Worm (Caenorhabditis elegans): ENCODE results near the gene C38C10.3.

C38C10.3 gene

DNA sequence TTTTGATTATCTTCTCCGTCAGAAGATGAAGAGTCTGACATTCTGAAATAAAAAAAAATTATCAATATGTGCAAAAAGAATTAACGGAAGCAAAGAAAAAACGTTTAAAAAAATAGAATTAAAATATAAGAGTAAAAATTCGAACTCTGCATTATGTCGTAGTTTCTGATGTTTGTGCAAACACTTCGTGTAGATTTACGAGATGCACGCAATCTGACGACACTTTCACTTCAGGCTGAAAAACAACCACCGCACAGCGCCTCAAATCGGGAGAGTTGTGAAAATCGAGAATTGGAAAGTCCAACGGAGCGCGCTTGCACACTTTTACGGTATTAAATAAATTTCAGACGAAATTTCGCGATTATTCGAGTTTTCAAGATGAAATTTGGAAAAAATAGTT is 21.2 kb upstream of the C38C10.3 start, which contains the start of gene T26G10.1 (continued):
- no peak for TF ChIP-seq hif-1 (tag; optimal IDR thresholded peaks at IDR 0.05)
- peak; percentile 56; the same call in 1 of the 2 replicates for TF ChIP-seq ctbp-1 (GFP tag; IDR thresholded peaks at IDR 0.05)
- peak; percentile 39 for TF ChIP-seq nhr-102 (tag; optimal IDR thresholded peaks at IDR 0.05)
- no peak for TF ChIP-seq nhr-6 (tag; optimal IDR thresholded peaks at IDR 0.05)
- no peak for TF ChIP-seq mdt-29 (GFP tag; IDR thresholded peaks at IDR 0.05)
- TF ChIP-seq Y105C5A.15 (GFP tag; IDR thresholded peaks at IDR 0.05), result no peak
- no peak for TF ChIP-seq nhr-11 (tag; optimal IDR thresholded peaks at IDR 0.05)
- peak; percentile 59 for TF ChIP-seq duxl-1 (tag; optimal IDR thresholded peaks at IDR 0.05; ENCODE audit: poor library complexity)
- TF ChIP-seq lim-7 (GFP tag; IDR thresholded peaks at IDR 0.05), result no peak
- TF ChIP-seq tag-97 (GFP tag; IDR thresholded peaks at IDR 0.05), result no peak
- TF ChIP-seq zip-2 (tag; optimal IDR thresholded peaks at IDR 0.05), result no peak
- peak; percentile 67 for TF ChIP-seq rbr-2 (tag; optimal IDR thresholded peaks at IDR 0.05)
- TF ChIP-seq saeg-2 (GFP tag; IDR thresholded peaks at IDR 0.05), result no peak
- TF ChIP-seq snpc-4 (tag; optimal IDR thresholded peaks at IDR 0.05), result no peak
- no peak for TF ChIP-seq egl-43 (GFP tag; IDR thresholded peaks at IDR 0.05)
- no peak for TF ChIP-seq nhr-76 (tag; optimal IDR thresholded peaks at IDR 0.05)
- TF ChIP-seq egl-27 (tag; optimal IDR thresholded peaks at IDR 0.05), result no peak
- TF ChIP-seq jun-1 (tag; optimal IDR thresholded peaks at IDR 0.05), result no peak
- no peak for TF ChIP-seq ztf-7 (tag; optimal IDR thresholded peaks at IDR 0.05)
- no peak for TF ChIP-seq daf-16 (GFP tag; optimal IDR thresholded peaks at IDR 0.05)
- no peak for TF ChIP-seq daf-16 (tag; optimal IDR thresholded peaks at IDR 0.05)
- peak; percentile 43 for TF ChIP-seq nhr-28 (tag; optimal IDR thresholded peaks at IDR 0.05)
- no peak for TF ChIP-seq gei-8 (GFP tag; optimal IDR thresholded peaks at IDR 0.05)
- TF ChIP-seq nhr-41 (GFP tag; IDR thresholded peaks at IDR 0.05), result no peak
- TF ChIP-seq nhr-25 (tag; optimal IDR thresholded peaks at IDR 0.05; ENCODE audit: borderline replicate concordance, insufficient read depth), result no peak
- TF ChIP-seq R02D3.7 (tag; optimal IDR thresholded peaks at IDR 0.05), result peak; percentile 85
- TF ChIP-seq madf-9 (GFP tag; conservative IDR thresholded peaks at IDR 0.05), result 0 out of 2 replicates have a peak, but pooled peaks have one; percentile 42
- no peak for TF ChIP-seq lir-3 (tag; optimal IDR thresholded peaks at IDR 0.05)
- TF ChIP-seq lin-29 (GFP tag; IDR thresholded peaks at IDR 0.05), result 0 out of 2 replicates have a peak, but pooled peaks have one; percentile 16
- TF ChIP-seq dmd-6 (GFP tag; IDR thresholded peaks at IDR 0.05), result peak; percentile 76
- no peak for TF ChIP-seq zip-11 (GFP tag; IDR thresholded peaks at IDR 0.05)
- peak; percentile 95 for TF ChIP-seq lin-38 (GFP tag; IDR thresholded peaks at IDR 0.05)
- TF ChIP-seq lin-1 (GFP tag; IDR thresholded peaks at IDR 0.05), result no peak
- TF ChIP-seq php-3 (GFP tag; IDR thresholded peaks at IDR 0.05), result peak; percentile 70; the same call in 1 of the 2 replicates
- TF ChIP-seq nhr-237 (tag; optimal IDR thresholded peaks at IDR 0.05), result no peak
- TF ChIP-seq ceh-44 (GFP tag; IDR thresholded peaks at IDR 0.05), result peak; percentile 71; the same call in 1 of the 2 replicates
- TF ChIP-seq snpc-1.2 (GFP tag; IDR thresholded peaks at IDR 0.05), result no peak

DNA sequence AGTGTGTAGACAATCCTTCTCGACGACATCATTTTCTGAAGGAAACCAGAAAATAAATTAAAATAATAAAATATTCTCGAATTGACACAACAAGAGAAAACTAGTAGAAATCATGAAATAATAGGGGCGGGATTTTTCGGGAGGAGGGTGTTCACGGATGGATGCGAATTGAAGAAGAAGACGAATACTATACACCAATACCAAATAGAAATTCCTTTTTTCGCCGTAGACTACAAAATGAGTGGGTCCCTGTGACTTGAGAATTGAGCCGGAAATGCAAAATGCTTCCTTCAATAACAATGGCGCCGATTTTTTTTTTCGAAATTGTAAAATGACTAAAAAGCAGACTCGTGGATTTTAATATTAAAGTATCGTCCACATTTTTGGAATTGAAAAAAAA is 15.6 kb upstream of the C38C10.3 start, which contains the start of gene nlp-48:
nlp-48 (minus strand) TSS at position 101 of the 400 bp plus-strand sequence.
- TF ChIP-seq vab-7 (GFP tag; IDR thresholded peaks at IDR 0.05), result no peak
- no peak for TF ChIP-seq ceh-62 (tag; optimal IDR thresholded peaks at IDR 0.05)
- TF ChIP-seq nhr-25 (tag; optimal IDR thresholded peaks at IDR 0.05; ENCODE audit: borderline replicate concordance, insufficient read depth), result no peak
- TF ChIP-seq snpc-1.2 (GFP tag; IDR thresholded peaks at IDR 0.05), result no peak
- no peak for TF ChIP-seq snpc-4 (tag; optimal IDR thresholded peaks at IDR 0.05)
- TF ChIP-seq R02D3.7 (tag; optimal IDR thresholded peaks at IDR 0.05), result no peak
- no peak for TF ChIP-seq ztf-11 (tag; optimal IDR thresholded peaks at IDR 0.05)
- no peak for TF ChIP-seq hmg-1.1 (GFP tag; IDR thresholded peaks at IDR 0.05)
- TF ChIP-seq ceh-44 (GFP tag; IDR thresholded peaks at IDR 0.05), result no peak
- TF ChIP-seq dve-1 (tag; optimal IDR thresholded peaks at IDR 0.05; ENCODE audit: insufficient read depth), result no peak
- no peak for TF ChIP-seq sdz-12 (GFP tag; optimal IDR thresholded peaks at IDR 0.05)
- no peak for TF ChIP-seq zip-11 (GFP tag; IDR thresholded peaks at IDR 0.05)
- no peak for TF ChIP-seq tra-1 (GFP tag; IDR thresholded peaks at IDR 0.05)
- TF ChIP-seq set-16 (GFP tag; IDR thresholded peaks at IDR 0.05), result no peak
- no peak for TF ChIP-seq fkh-10 (GFP tag; optimal IDR thresholded peaks at IDR 0.05)
- TF ChIP-seq lin-1 (GFP tag; IDR thresholded peaks at IDR 0.05), result no peak
- no peak for TF ChIP-seq nhr-76 (tag; optimal IDR thresholded peaks at IDR 0.05)
- no peak for TF ChIP-seq mdl-1 (tag; optimal IDR thresholded peaks at IDR 0.05)
- TF ChIP-seq dpl-1 (GFP tag; optimal IDR thresholded peaks at IDR 0.05), result no peak
